In genomic region chr2L:2185373-2185772, dm6 we compare ENCODE assay signal across 1 fruit fly cellular context.
TF ChIP-seq lines count a peak whose summit lies in the region.

No protein-coding gene starts in this region.

TF ChIP-seq in whole organism, prepupa, 60 proteins besides CTCF, POLR2A, EP300 and RAD21 (continued from another document):
- TF ChIP-seq Eip93F (GFP tag; optimal IDR thresholded peaks at IDR 0.05; lab: Kevin White, UChicago) (no peak), fd59A (GFP tag; optimal IDR thresholded peaks at IDR 0.05; lab: Kevin White, UChicago) (no peak), CG11762 (GFP tag; optimal IDR thresholded peaks at IDR 0.05; lab: Kevin White, UChicago; ENCODE audit: insufficient read depth) (peak; percentile 2), CG10631 (GFP tag; optimal IDR thresholded peaks at IDR 0.05; lab: Kevin White, UChicago) (peak; percentile 47), CG8319 (GFP tag; optimal IDR thresholded peaks at IDR 0.05; lab: Kevin White, UChicago) (peak; percentile 8), lz (GFP tag; optimal IDR thresholded peaks at IDR 0.05; lab: Kevin White, UChicago) (peak; percentile 36), CG8119 (GFP tag; IDR thresholded peaks at IDR 0.05; lab: Robert Waterston, UW) (peak; percentile 69), achi (GFP tag; optimal IDR thresholded peaks at IDR 0.05; lab: Kevin White, UChicago) (peak; percentile 57), CG34406 (GFP tag; optimal IDR thresholded peaks at IDR 0.05; lab: Kevin White, UChicago) (peak; percentile 53), pdm3 (GFP tag; optimal IDR thresholded peaks at IDR 0.05; lab: Kevin White, UChicago) (peak; percentile 48), CG6808 (GFP tag; optimal IDR thresholded peaks at IDR 0.05; lab: Kevin White, UChicago) (no peak), salr (GFP tag; optimal IDR thresholded peaks at IDR 0.05; lab: Kevin White, UChicago) (no peak), CG8632 (GFP tag; optimal IDR thresholded peaks at IDR 0.05; lab: Kevin White, UChicago) (peak; percentile 42), CG16779 (tag; optimal IDR thresholded peaks at IDR 0.05; lab: Kevin White, UChicago) (no peak), CG9139 (GFP tag; optimal IDR thresholded peaks at IDR 0.05; lab: Kevin White, UChicago) (no peak), CG1621 (tag; optimal IDR thresholded peaks at IDR 0.05; lab: Kevin White, UChicago) (no peak)
TF ChIP-seq in whole organism, prepupa: peak in this region for 37.
